Worm (Caenorhabditis elegans) whole organism, young adult: Measurements from ENCODE around the gene C02E7.8.

ENCODE experiments used
- B0019.2 ChIP-seq: fragments of 200-800 bp; sonication (Bioruptor generic); conservative IDR thresholded peaks from 2 replicates; pipeline ENCODE4 v1.3.6; 2022; ENCODE audit warnings: missing genetic modification reagents, missing genetic modification characterization, missing compliant biosample characterization
- B0035.1 ChIP-seq: sonication (generic microtip); optimal IDR thresholded peaks from 2 replicates; lab custom pipeline; 2016; ENCODE audit warnings: missing genetic modification characterization, mild to moderate bottlenecking, missing compliant biosample characterization, missing genotype, missing genetic modification reagents
- B0261.1 ChIP-seq: sonication (generic microtip); optimal IDR thresholded peaks from 2 replicates; lab custom pipeline; 2016; ENCODE audit warnings: mild to moderate bottlenecking, missing genetic modification characterization, moderate library complexity, missing compliant biosample characterization
- B0336.3 ChIP-seq: fragments of 200-800 bp; sonication (Bioruptor generic); IDR thresholded peaks from 2 replicates; pipeline ENCODE4 v1.3.6; 2022; ENCODE audit warnings: missing genetic modification characterization, missing compliant biosample characterization
- F57A8.1 ChIP-seq: fragments of 200-800 bp; sonication (Bioruptor generic); optimal IDR thresholded peaks from 2 replicates; lab custom pipeline; 2018; ENCODE audit warnings: mild to moderate bottlenecking, missing genetic modification characterization, moderate library complexity, missing compliant biosample characterization
- K11D2.4 ChIP-seq: fragments of 200-800 bp; sonication (Bioruptor generic); IDR thresholded peaks from 2 replicates; pipeline ENCODE4 v1.3.6; 2022; ENCODE audit warnings: missing genetic modification reagents, missing genetic modification characterization, missing compliant biosample characterization
- T07F8.4 ChIP-seq: sonication (generic microtip); optimal IDR thresholded peaks from 2 replicates; lab custom pipeline; 2016; ENCODE audit warnings: mild to moderate bottlenecking, missing genetic modification characterization, moderate library complexity, missing compliant biosample characterization
- Y53F4B.3 ChIP-seq: fragments of 200-800 bp; sonication (Bioruptor generic); IDR thresholded peaks from 2 replicates; pipeline ENCODE4 v1.3.6; 2022; ENCODE audit warnings: missing genetic modification reagents, missing genetic modification characterization, missing compliant biosample characterization
- Y79H2A.3 ChIP-seq: fragments of 200-800 bp; sonication (Bioruptor generic); conservative IDR thresholded peaks from 2 replicates; pipeline ENCODE4 v1.3.6; 2022; ENCODE audit warnings: missing genetic modification reagents, missing genetic modification characterization, missing compliant biosample characterization
- athp-1 ChIP-seq: sonication (generic microtip); optimal IDR thresholded peaks from 2 replicates; lab custom pipeline; 2017; ENCODE audit warnings: mild to moderate bottlenecking, missing genetic modification characterization, missing compliant biosample characterization
- attf-3 ChIP-seq: fragments of 200-800 bp; sonication (Bioruptor generic); conservative IDR thresholded peaks from 2 replicates; pipeline ENCODE4 v1.3.6; 2022; ENCODE audit warnings: missing genetic modification reagents, missing genetic modification characterization, missing compliant biosample characterization
- attf-6 ChIP-seq: fragments of 200-800 bp; sonication (Bioruptor generic); IDR thresholded peaks from 2 replicates; pipeline ENCODE4 v1.3.6; 2022; ENCODE audit warnings: missing genetic modification reagents, missing genetic modification characterization, missing compliant biosample characterization
- bed-1 ChIP-seq: fragments of 200-800 bp; sonication (Bioruptor generic); IDR thresholded peaks from 2 replicates; pipeline ENCODE4 v1.3.6; 2022; ENCODE audit warnings: missing genetic modification reagents, missing genetic modification characterization, missing compliant biosample characterization
- cebp-1 ChIP-seq, 2 experiments: fragments of 200-800 bp in 1 of 2; sonication (Bioruptor generic) in 1 of 2; sonication (generic microtip) in 1 of 2; IDR thresholded peaks in 1 of 2; optimal IDR thresholded peaks in 1 of 2; 2 replicates each; pipeline versions ENCODE4 v1.3.6 to Lab custom; 2017 to 2022; ENCODE audit warnings: missing compliant biosample characterization in 2 of 2, missing genetic modification characterization in 2 of 2, mild to moderate bottlenecking in 1 of 2, missing genetic modification reagents in 1 of 2, moderate library complexity in 1 of 2
- cebp-2 ChIP-seq: fragments of 200-800 bp; sonication (Bioruptor generic); IDR thresholded peaks from 2 replicates; pipeline ENCODE4 v1.3.6; 2022; ENCODE audit warnings: missing genetic modification characterization, missing compliant biosample characterization
- ceh-40 ChIP-seq: fragments of 200-800 bp; sonication (Bioruptor generic); IDR thresholded peaks from 2 replicates; pipeline ENCODE4 v1.3.6; 2022; ENCODE audit warnings: missing genetic modification characterization, missing compliant biosample characterization
- ceh-91 ChIP-seq: fragments of 200-800 bp; sonication (Bioruptor generic); IDR thresholded peaks from 2 replicates; pipeline ENCODE4 v1.3.6; 2022; ENCODE audit warnings: missing genetic modification reagents, missing genetic modification characterization, missing compliant biosample characterization
- chd-7 ChIP-seq: sonication (generic microtip); optimal IDR thresholded peaks from 2 replicates; lab custom pipeline; 2016; ENCODE audit warnings: mild to moderate bottlenecking, missing genetic modification characterization, moderate library complexity, missing compliant biosample characterization
- dox-1 ChIP-seq: fragments of 200-800 bp; sonication (Bioruptor generic); IDR thresholded peaks from 2 replicates; pipeline ENCODE4 v1.3.6; 2022; ENCODE audit warnings: missing genetic modification reagents, missing genetic modification characterization, missing compliant biosample characterization
- dpl-1 ChIP-seq: fragments of 150-350 bp; optimal IDR thresholded peaks from 2 replicates; lab custom pipeline; 2014; ENCODE audit warnings: missing biosample characterization, missing genetic modification reagents, missing genetic modification characterization
- efl-1 ChIP-seq: fragments of 150-350 bp; optimal IDR thresholded peaks from 2 replicates; lab custom pipeline; 2014; ENCODE audit warnings: missing biosample characterization, missing genetic modification reagents, missing genetic modification characterization
- egrh-3 ChIP-seq: fragments of 200-800 bp; sonication (Bioruptor generic); IDR thresholded peaks from 2 replicates; pipeline ENCODE4 v1.3.6; 2022; ENCODE audit warnings: missing genetic modification reagents, missing genetic modification characterization, missing compliant biosample characterization
- hmg-20 ChIP-seq: fragments of 200-800 bp; sonication (Bioruptor generic); IDR thresholded peaks from 2 replicates; pipeline ENCODE4 v1.3.6; 2022; ENCODE audit warnings: missing genetic modification reagents, missing genetic modification characterization, missing compliant biosample characterization
- hrde-1 ChIP-seq: sonication (generic microtip); optimal IDR thresholded peaks from 2 replicates; lab custom pipeline; 2016; ENCODE audit warnings: missing genetic modification characterization, mild to moderate bottlenecking, missing compliant biosample characterization, moderate library complexity, missing genotype, missing genetic modification reagents, borderline replicate concordance
- madf-8 ChIP-seq: fragments of 200-800 bp; sonication (Bioruptor generic); conservative IDR thresholded peaks from 2 replicates; pipeline ENCODE4 v1.3.6; 2022; ENCODE audit warnings: missing genetic modification reagents, missing genetic modification characterization, missing compliant biosample characterization
- nfya-1 ChIP-seq: sonication (generic microtip); optimal IDR thresholded peaks from 2 replicates; lab custom pipeline; 2017; ENCODE audit warnings: antibody characterized with exemption, missing compliant biosample characterization, missing genetic modification characterization, borderline replicate concordance; ENCODE audit not compliant: insufficient read depth
- nfya-2 ChIP-seq: fragments of 200-800 bp; sonication (Bioruptor generic); IDR thresholded peaks from 2 replicates; pipeline ENCODE4 v1.3.6; 2022; ENCODE audit warnings: missing genetic modification reagents, missing genetic modification characterization, missing compliant biosample characterization
- nfyb-1 ChIP-seq: fragments of 200-800 bp; sonication (Bioruptor generic); IDR thresholded peaks from 2 replicates; pipeline ENCODE4 v1.3.6; 2022; ENCODE audit warnings: missing genetic modification reagents, missing genetic modification characterization, missing compliant biosample characterization
- nhr-120 ChIP-seq: fragments of 200-800 bp; sonication (Bioruptor generic); IDR thresholded peaks from 2 replicates; pipeline ENCODE4 v1.3.6; 2022; ENCODE audit warnings: missing genetic modification characterization, missing compliant biosample characterization
- nhr-27 ChIP-seq: fragments of 200-800 bp; sonication (Bioruptor generic); optimal IDR thresholded peaks from 2 replicates; lab custom pipeline; 2018; ENCODE audit warnings: mild to moderate bottlenecking, missing genetic modification characterization, moderate library complexity, missing compliant biosample characterization
- nhr-80 ChIP-seq: sonication (generic microtip); optimal IDR thresholded peaks from 2 replicates; lab custom pipeline; 2016; ENCODE audit warnings: missing genetic modification characterization, missing compliant biosample characterization
- nhr-90 ChIP-seq: sonication (generic microtip); optimal IDR thresholded peaks from 2 replicates; lab custom pipeline; 2016; ENCODE audit warnings: missing genotype, mild to moderate bottlenecking, missing genetic modification characterization, missing compliant biosample characterization
- pha-4 ChIP-seq: fragments of 150-350 bp; sonication (generic microtip); optimal IDR thresholded peaks from 2 replicates; lab custom pipeline; 2014; ENCODE audit warnings: missing biosample characterization, missing genetic modification reagents, missing genetic modification characterization
- repo-1 ChIP-seq: sonication (generic microtip); optimal IDR thresholded peaks from 2 replicates; lab custom pipeline; 2017; ENCODE audit warnings: mild to moderate bottlenecking, missing genetic modification characterization, missing compliant biosample characterization
- rpc-1 ChIP-seq, 2 experiments: fragments of 150-350 bp in 1 of 2; sonication (generic microtip) in 1 of 2; optimal IDR thresholded peaks; 2 replicates each; lab custom pipeline; 2014 to 2018; ENCODE audit warnings: missing biosample characterization in 1 of 2, missing genetic modification characterization in 1 of 2, missing genetic modification reagents in 1 of 2, missing genotype in 1 of 2
- tbx-9 ChIP-seq: sonication (generic microtip); optimal IDR thresholded peaks from 2 replicates; lab custom pipeline; 2016; ENCODE audit warnings: borderline replicate concordance, missing genetic modification characterization, inconsistent platforms, missing compliant biosample characterization
- zfh-2 ChIP-seq: fragments of 200-800 bp; sonication (Bioruptor generic); conservative IDR thresholded peaks from 2 replicates; pipeline ENCODE4 v1.3.6; 2022; ENCODE audit warnings: missing genetic modification reagents, missing genetic modification characterization, missing compliant biosample characterization
- zim-3 ChIP-seq: sonication (generic microtip); optimal IDR thresholded peaks from 2 replicates; lab custom pipeline; 2017; ENCODE audit warnings: mild to moderate bottlenecking, missing genetic modification characterization, moderate library complexity, missing compliant biosample characterization
- ztf-25 ChIP-seq: fragments of 200-800 bp; sonication (Bioruptor generic); IDR thresholded peaks from 2 replicates; pipeline ENCODE4 v1.3.6; 2022; ENCODE audit warnings: missing genetic modification reagents, missing genetic modification characterization, missing compliant biosample characterization
- ztf-6 ChIP-seq: fragments of 200-800 bp; sonication (Bioruptor generic); IDR thresholded peaks from 2 replicates; pipeline ENCODE4 v1.3.6; 2022; ENCODE audit warnings: missing genetic modification reagents, missing genetic modification characterization, missing compliant biosample characterization

C02E7.8 gene

DNA sequence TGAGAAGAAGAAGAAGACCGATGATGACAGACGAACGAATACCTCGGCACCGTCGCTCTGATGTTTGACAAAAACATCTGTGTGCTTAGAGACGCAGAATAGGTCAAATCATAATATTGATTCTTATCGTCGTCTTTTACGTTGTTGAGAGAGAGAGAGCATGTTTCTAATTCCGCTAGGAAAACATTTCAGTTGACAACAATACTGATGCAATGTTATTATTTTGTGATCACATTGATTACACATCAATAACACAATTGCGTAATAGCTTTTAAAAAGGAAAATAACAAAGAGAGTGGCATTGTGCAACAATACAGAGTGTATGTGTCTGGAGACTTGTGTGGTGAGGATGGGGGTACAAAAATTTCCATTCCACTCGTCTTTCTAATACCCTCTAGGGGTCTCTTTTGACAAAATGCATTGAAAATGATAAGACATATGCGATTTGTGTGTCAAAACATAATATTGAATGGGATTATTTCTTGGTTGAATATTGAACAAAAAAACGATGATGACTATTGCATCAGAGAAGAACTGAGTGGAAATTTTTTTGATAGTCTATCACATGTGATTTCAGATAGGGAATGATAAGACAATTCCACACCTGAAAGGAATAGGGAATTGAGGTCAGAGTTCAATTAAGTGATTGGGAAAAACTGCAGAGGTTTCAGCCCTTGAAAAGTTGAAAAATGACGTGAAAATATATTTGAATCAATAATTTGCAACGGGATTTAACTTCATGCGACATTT, 44.3 kb upstream of the C02E7.8 start:
- TF ChIP-seq F57A8.1 (GFP tag; lab: Kevin White, UChicago) (no peak), nhr-80 (tag; lab: Kevin White, UChicago) (peak; percentile 53), cebp-1 (GFP tag; IDR thresholded peaks at IDR 0.05; lab: Robert Waterston, UW) (peak; percentile 37; the same call in 1 of the 2 replicates), cebp-1 (tag; optimal IDR thresholded peaks at IDR 0.05; lab: Kevin White, UChicago) (peak; percentile 48)

DNA sequence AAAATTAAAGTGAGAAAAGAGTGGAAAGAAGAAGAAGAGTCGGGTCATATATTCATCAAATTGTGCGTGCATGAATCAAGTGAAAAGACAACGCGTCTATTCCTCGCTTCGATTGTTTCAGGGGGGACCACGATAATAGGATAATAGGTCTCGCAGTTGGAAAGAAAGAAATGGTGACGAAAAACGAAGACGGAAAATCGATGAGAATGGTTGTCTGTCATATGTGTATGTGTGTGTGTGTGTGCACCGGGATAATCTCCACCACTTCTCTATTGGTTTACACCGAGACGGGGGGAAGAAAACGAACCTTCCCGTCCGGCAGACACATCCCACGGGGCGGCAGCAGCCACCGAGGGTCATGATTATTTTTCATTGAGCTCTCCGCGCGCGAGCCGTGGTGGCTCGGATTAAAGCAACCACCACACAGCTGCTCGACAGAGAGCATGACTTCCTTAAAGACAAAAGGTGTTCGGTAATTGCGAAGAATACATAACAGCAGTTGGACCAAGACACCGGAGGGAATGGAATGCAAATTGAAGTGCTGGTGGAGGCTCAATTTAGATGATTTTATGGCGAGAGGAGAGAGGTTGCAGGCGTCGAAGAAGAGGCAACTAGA, 43.5 kb upstream of the C02E7.8 start:
- no peak for TF ChIP-seq T07F8.4 (tag; lab: Kevin White, UChicago)
- TF ChIP-seq chd-7 (tag; lab: Kevin White, UChicago): peak; percentile 20
- TF ChIP-seq hrde-1 (tag; lab: Kevin White, UChicago): no peak
- TF ChIP-seq bed-1 (GFP tag; lab: Robert Waterston, UW): no peak
- no peak for TF ChIP-seq rpc-1 (optimal IDR thresholded peaks at IDR 0.05; lab: Kevin White, UChicago)
- TF ChIP-seq rpc-1 (tag; optimal IDR thresholded peaks at IDR 0.05; lab: Kevin White, UChicago): no peak
- TF ChIP-seq nfyb-1 (GFP tag; lab: Robert Waterston, UW): 0 out of 2 replicates have a peak, but pooled peaks have one; percentile 25
- TF ChIP-seq attf-6 (GFP tag; lab: Robert Waterston, UW): no peak
- TF ChIP-seq athp-1 (tag; lab: Kevin White, UChicago): no peak
- TF ChIP-seq B0035.1 (tag; lab: Kevin White, UChicago): no peak
- TF ChIP-seq K11D2.4: no peak
- TF ChIP-seq nhr-90 (tag; lab: Kevin White, UChicago): no peak
- no peak for TF ChIP-seq nfya-1 (tag; lab: Kevin White, UChicago)
- TF ChIP-seq zfh-2 (GFP tag; lab: Robert Waterston, UW): no peak; the same call in 1 of the 2 replicates
- TF ChIP-seq dox-1 (GFP tag; lab: Robert Waterston, UW): no peak
- no peak for TF ChIP-seq hmg-20 (GFP tag; lab: Robert Waterston, UW)
- TF ChIP-seq ztf-6 (GFP tag; lab: Robert Waterston, UW): no peak

DNA sequence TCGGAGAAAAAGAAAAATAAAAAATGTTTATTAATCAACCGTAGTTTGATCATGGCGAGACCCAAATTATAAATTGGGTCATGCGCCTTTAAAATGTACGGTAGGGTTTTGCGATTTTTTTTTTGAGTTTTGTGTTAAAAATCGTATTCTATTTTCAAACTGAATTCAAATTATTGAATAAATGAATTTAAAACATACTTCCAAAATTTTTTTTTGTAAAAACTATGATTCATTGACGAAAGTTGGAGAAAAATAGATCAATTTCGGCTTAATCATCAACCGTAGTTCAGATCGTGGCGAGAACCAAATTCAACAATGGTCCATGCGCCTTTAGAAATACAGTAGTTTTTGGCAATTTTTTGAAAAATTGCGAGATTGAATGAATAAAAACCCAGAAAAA, 43.0 kb upstream of the C02E7.8 start:
- TF ChIP-seq nhr-27 (tag; lab: Kevin White, UChicago) (no peak), nfya-2 (GFP tag; lab: Robert Waterston, UW) (no peak), B0035.1 (tag; lab: Kevin White, UChicago) (no peak), pha-4 (tag; lab: Kevin White, UChicago) (no peak), rpc-1 (optimal IDR thresholded peaks at IDR 0.05; lab: Kevin White, UChicago) (no peak), rpc-1 (tag; optimal IDR thresholded peaks at IDR 0.05; lab: Kevin White, UChicago) (no peak), B0261.1 (no peak), zfh-2 (GFP tag; lab: Robert Waterston, UW) (no peak), Y53F4B.3 (GFP tag; lab: Robert Waterston, UW) (no peak), Y79H2A.3 (GFP tag; lab: Robert Waterston, UW) (no peak), hrde-1 (tag; lab: Kevin White, UChicago) (no peak), madf-8 (GFP tag; lab: Robert Waterston, UW) (peak; percentile 79), cebp-2 (GFP tag; lab: Robert Waterston, UW) (no peak), nfyb-1 (GFP tag; lab: Robert Waterston, UW) (no peak), repo-1 (tag; lab: Kevin White, UChicago) (no peak), athp-1 (tag; lab: Kevin White, UChicago) (no peak), attf-3 (GFP tag; lab: Robert Waterston, UW) (no peak), nhr-120 (GFP tag; lab: Robert Waterston, UW) (no peak), B0336.3 (no peak), ceh-91 (GFP tag; lab: Robert Waterston, UW) (peak; percentile 60), B0019.2 (GFP tag; lab: Robert Waterston, UW) (no peak), dpl-1 (peak; percentile 9), nhr-80 (tag; lab: Kevin White, UChicago) (no peak), ztf-25 (GFP tag; lab: Robert Waterston, UW) (no peak), tbx-9 (no peak), efl-1 (GFP tag; lab: Kevin White, UChicago) (peak; percentile 52), zim-3 (no peak), bed-1 (GFP tag; lab: Robert Waterston, UW) (no peak), egrh-3 (GFP tag; lab: Robert Waterston, UW) (no peak), F57A8.1 (GFP tag; lab: Kevin White, UChicago) (no peak), ceh-40 (no peak)
